Worm (Caenorhabditis elegans): ENCODE measurements around the gene srd-13.

Gene srd-13

DNA sequence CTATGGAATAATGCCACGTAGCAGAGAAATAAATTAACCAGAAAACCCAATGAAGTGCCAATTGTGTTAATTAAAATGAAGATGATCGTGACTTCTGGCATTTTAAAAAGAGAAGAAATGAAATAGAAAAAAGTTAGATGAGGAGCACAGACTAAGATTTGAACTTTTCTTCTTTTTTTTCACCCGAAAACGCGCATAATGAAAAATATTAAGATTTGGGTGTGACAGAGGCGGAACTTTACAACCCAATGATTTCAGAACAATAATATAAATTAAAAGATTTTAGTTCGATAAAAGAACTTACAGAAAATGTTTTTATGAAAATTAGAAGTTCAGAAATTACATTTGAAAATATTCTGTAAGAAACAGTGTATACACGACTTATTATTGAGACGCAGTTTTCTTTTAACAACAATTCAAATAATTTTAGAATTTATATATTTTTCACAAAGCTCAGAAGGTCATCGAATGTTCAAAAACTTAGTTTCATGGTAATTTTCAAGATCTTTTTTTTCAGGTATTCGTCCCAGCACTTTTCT is 10.1 kb upstream of the srd-13 start, which contains the start of the genes srd-8 and B0547.2:
TSS of gene srd-8 (minus strand) at position 101 of the 539 bp plus-strand sequence.
TSS of gene B0547.2 (plus strand) at position 489 of the 539 bp plus-strand sequence.
- TF ChIP-seq fkh-10 (GFP tag; optimal IDR thresholded peaks at IDR 0.05): no peak
- no peak for TF ChIP-seq elt-3 (tag; optimal IDR thresholded peaks at IDR 0.05)
- no peak for TF ChIP-seq unc-30 (tag; optimal IDR thresholded peaks at IDR 0.05)

- no peak for TF ChIP-seq lin-14 (GFP tag; optimal IDR thresholded peaks at IDR 0.05)
- TF ChIP-seq hlh-17 (GFP tag; optimal IDR thresholded peaks at IDR 0.05; ENCODE audit: borderline replicate concordance): no peak
- TF ChIP-seq sptf-1 (tag; optimal IDR thresholded peaks at IDR 0.05): no peak
- TF ChIP-seq skn-1 (tag; optimal IDR thresholded peaks at IDR 0.05): no peak
- no peak for TF ChIP-seq dsc-1 (tag; optimal IDR thresholded peaks at IDR 0.05)
- TF ChIP-seq mab-9 (GFP tag; IDR thresholded peaks at IDR 0.05): no peak
- TF ChIP-seq efl-3 (GFP tag; optimal IDR thresholded peaks at IDR 0.05): no peak
- no peak for TF ChIP-seq Y116A8C.19 (tag; optimal IDR thresholded peaks at IDR 0.05; ENCODE audit: borderline replicate concordance)
- TF ChIP-seq lin-39 (tag; optimal IDR thresholded peaks at IDR 0.05): no peak
- TF ChIP-seq C34B4.2 (tag; optimal IDR thresholded peaks at IDR 0.05): no peak
- no peak for TF ChIP-seq lsy-2 (tag; optimal IDR thresholded peaks at IDR 0.05)
- TF ChIP-seq ets-5 (GFP tag; IDR thresholded peaks at IDR 0.05): no peak
- TF ChIP-seq ceh-82 (tag; optimal IDR thresholded peaks at IDR 0.05): no peak
- TF ChIP-seq xbp-1 (tag; optimal IDR thresholded peaks at IDR 0.05): no peak
- TF ChIP-seq dpl-1 (GFP tag; optimal IDR thresholded peaks at IDR 0.05): no peak
- TF ChIP-seq elt-2 (tag; optimal IDR thresholded peaks at IDR 0.05): no peak
- TF ChIP-seq swsn-7 (tag; optimal IDR thresholded peaks at IDR 0.05): no peak
Observed at ce11 chrIV:5632536-5632935, 2.9 kb downstream of the srd-13 start.

DNA sequence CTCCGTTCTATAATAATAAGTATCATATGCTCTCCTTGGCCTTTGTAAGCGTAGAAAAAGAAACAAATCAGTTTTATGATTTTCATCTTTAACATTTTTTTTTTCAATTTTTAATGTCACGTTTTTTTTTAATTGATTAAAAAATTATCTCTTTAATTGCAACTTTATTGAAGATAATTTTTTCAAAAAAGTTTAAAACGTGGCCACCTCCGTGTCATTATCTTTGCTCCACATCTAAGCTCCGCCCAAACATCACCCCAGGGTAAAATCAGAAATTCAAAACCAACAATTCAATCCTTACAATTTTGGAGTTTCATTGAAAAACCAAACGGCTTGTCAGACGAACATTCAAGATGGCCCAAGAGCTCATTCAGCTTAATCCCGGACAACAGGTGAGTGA is 3.8 kb downstream of the srd-13 start, which contains the start of gene ttbk-8.2:
TSS of gene ttbk-8.2 (plus strand) at position 301 of the 400 bp plus-strand sequence.
- TF ChIP-seq ceh-8 (GFP tag; optimal IDR thresholded peaks at IDR 0.05) (no peak), sptf-1 (tag; optimal IDR thresholded peaks at IDR 0.05) (no peak), blmp-1 (tag; optimal IDR thresholded peaks at IDR 0.05) (no peak), ceh-90 (tag; optimal IDR thresholded peaks at IDR 0.05) (no peak), ceh-63 (GFP tag; optimal IDR thresholded peaks at IDR 0.05) (no peak), nhr-20 (tag; optimal IDR thresholded peaks at IDR 0.05) (no peak), nhr-47 (tag; optimal IDR thresholded peaks at IDR 0.05) (no peak), irx-1 (tag; optimal IDR thresholded peaks at IDR 0.05) (no peak), snpc-4 (tag; optimal IDR thresholded peaks at IDR 0.05) (no peak), ceh-82 (tag; optimal IDR thresholded peaks at IDR 0.05) (no peak)

DNA sequence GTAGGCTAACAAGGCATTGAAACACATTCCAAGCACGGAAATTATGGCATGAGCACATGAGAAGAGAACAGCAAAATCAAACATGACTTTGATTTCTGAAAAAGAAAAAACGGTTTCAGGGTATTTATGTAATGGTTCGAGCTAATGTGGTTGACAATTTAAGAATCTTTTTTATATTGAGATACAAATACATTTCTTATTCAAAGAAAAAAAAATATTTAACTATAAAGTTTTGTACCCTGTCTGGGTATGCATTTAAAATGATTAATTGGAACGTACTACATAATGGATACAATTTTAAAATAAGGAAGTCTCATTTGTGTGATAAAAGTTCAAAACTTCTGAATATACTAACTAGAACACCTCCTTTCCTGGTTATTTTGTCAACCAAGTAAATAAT is 5.3 kb downstream of the srd-13 start, which contains the start of gene srd-12:
TSS of gene srd-12 (minus strand) at position 101 of the 400 bp plus-strand sequence.
- TF ChIP-seq xbp-1 (tag; optimal IDR thresholded peaks at IDR 0.05): no peak

DNA sequence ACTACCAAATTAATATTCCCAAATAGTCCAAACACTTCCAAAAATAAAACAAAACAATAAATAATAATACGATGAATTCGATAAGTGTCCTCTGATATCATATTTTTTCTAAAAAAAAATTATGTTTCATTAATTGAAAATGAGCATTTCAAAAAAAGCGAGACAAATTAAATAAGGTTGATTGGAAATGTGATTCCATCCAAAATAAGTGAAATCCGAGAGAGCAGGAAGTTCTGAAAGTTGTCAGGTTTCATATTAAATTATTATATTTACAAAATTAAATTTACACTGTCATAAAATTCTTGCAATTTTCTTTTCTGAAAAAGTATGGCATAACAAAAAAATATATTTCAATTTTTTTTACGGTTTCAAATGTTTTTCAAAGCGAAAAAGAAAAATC is 8.4 kb downstream of the srd-13 start, which contains the start of gene srsx-14:
TSS of gene srsx-14 (minus strand) at position 101 of the 400 bp plus-strand sequence.
- no peak for TF ChIP-seq skn-1 (tag; optimal IDR thresholded peaks at IDR 0.05)
- TF ChIP-seq efl-1 (optimal IDR thresholded peaks at IDR 0.05): no peak
- no peak for TF ChIP-seq efl-1 (GFP tag; optimal IDR thresholded peaks at IDR 0.05 in 1 of 2)
- TF ChIP-seq snpc-4 (tag; optimal IDR thresholded peaks at IDR 0.05): no peak
- no peak for TF ChIP-seq dsc-1 (tag; optimal IDR thresholded peaks at IDR 0.05)
- TF ChIP-seq grh-1 (GFP tag; IDR thresholded peaks at IDR 0.05): no peak

- TF ChIP-seq efl-1 (optimal IDR thresholded peaks at IDR 0.05) (no peak), efl-1 (GFP tag; optimal IDR thresholded peaks at IDR 0.05 in 1 of 2) (peak in 1 of 2 experiments; percentile 72), sptf-1 (tag; optimal IDR thresholded peaks at IDR 0.05) (no peak)
Observed at ce11 chrIV:5623718-5624117, 11.7 kb downstream of the srd-13 start, which contains the start of gene srsx-15. Gene srsx-15, minus strand, starts transcription at chrIV:5623818.

Data from whole organism, L1 larva.